Fruit fly (Drosophila melanogaster) whole organism, embryonic: ENCODE measurements around the gene CG6195.

Source experiments
- Atf6 ChIP-seq: fragments of 200-800 bp; sonication (Bioruptor generic); IDR thresholded peaks from 2 replicates; pipeline ENCODE4 v1.3.6; 2022; ENCODE audit warnings: missing biosample characterization, missing genetic modification characterization
- CG10565 ChIP-seq: fragments of 200-800 bp; sonication (Bioruptor generic); optimal IDR thresholded peaks from 3 replicates; lab custom pipeline; 2016; ENCODE audit warnings: missing biosample characterization, mild to moderate bottlenecking, missing genetic modification characterization
- CG11696 ChIP-seq: fragments of 200-800 bp; sonication (Bioruptor generic); IDR thresholded peaks from 2 replicates; pipeline ENCODE4 v1.3.6; 2022; ENCODE audit warnings: missing biosample characterization, missing genetic modification characterization
- CG15073 ChIP-seq: fragments of 200-800 bp; sonication (Bioruptor generic); optimal IDR thresholded peaks from 2 replicates; lab custom pipeline; 2016; ENCODE audit warnings: missing biosample characterization, missing genetic modification characterization
- CG15269 ChIP-seq: fragments of 200-800 bp; sonication (Bioruptor generic); optimal IDR thresholded peaks from 2 replicates; lab custom pipeline; 2018; ENCODE audit warnings: missing biosample characterization, mild to moderate bottlenecking, missing genetic modification characterization, moderate library complexity
- CG1529 ChIP-seq: fragments of 200-800 bp; sonication (Bioruptor generic); optimal IDR thresholded peaks from 3 replicates; lab custom pipeline; 2018; ENCODE audit warnings: missing biosample characterization, missing genetic modification characterization
- CG17612 ChIP-seq: fragments of 200-800 bp; sonication (Bioruptor generic); IDR thresholded peaks from 2 replicates; pipeline ENCODE4 v1.3.6; 2022; ENCODE audit warnings: missing biosample characterization, missing genetic modification characterization
- CG17802 ChIP-seq: fragments of 200-800 bp; sonication (Bioruptor generic); optimal IDR thresholded peaks from 2 replicates; lab custom pipeline; 2018; ENCODE audit warnings: missing biosample characterization, mild to moderate bottlenecking, missing genetic modification characterization, moderate library complexity
- CG18764 ChIP-seq: fragments of 200-800 bp; sonication (Bioruptor generic); optimal IDR thresholded peaks from 3 replicates; lab custom pipeline; 2016; ENCODE audit warnings: missing biosample characterization, missing genetic modification characterization
- CG2199 ChIP-seq: fragments of 200-800 bp; sonication (Bioruptor generic); IDR thresholded peaks from 3 replicates; pipeline ENCODE4 v1.3.6; 2022; ENCODE audit warnings: missing biosample characterization, missing genetic modification characterization
- CG34224 ChIP-seq: fragments of 200-800 bp; sonication (Bioruptor generic); IDR thresholded peaks from 3 replicates; pipeline ENCODE4 v1.3.6; 2022; ENCODE audit warnings: missing biosample characterization, missing genetic modification characterization; ENCODE audit not compliant: partially characterized antibody
- CG34422 ChIP-seq: fragments of 200-800 bp; sonication (Bioruptor generic); IDR thresholded peaks from 3 replicates; pipeline ENCODE4 v1.3.6; 2022; ENCODE audit warnings: missing biosample characterization, missing genetic modification characterization
- CG6791 ChIP-seq: fragments of 200-800 bp; sonication (Bioruptor generic); IDR thresholded peaks from 3 replicates; pipeline ENCODE4 v1.3.6; 2022; ENCODE audit warnings: missing biosample characterization, missing genetic modification characterization; ENCODE audit not compliant: partially characterized antibody
- CG6854 ChIP-seq: fragments of 200-800 bp; sonication (Bioruptor generic); optimal IDR thresholded peaks from 3 replicates; lab custom pipeline; 2017; ENCODE audit warnings: missing biosample characterization, mild to moderate bottlenecking, missing genetic modification characterization
- CG7271 ChIP-seq: fragments of 200-800 bp; sonication (Bioruptor generic); optimal IDR thresholded peaks from 2 replicates; lab custom pipeline; 2018; ENCODE audit warnings: missing biosample characterization, mild to moderate bottlenecking, missing genetic modification characterization, moderate library complexity
- CG7786 ChIP-seq: fragments of 200-800 bp; sonication (Bioruptor generic); optimal IDR thresholded peaks from 2 replicates; lab custom pipeline; 2016; ENCODE audit warnings: missing biosample characterization, missing genetic modification characterization
- CG7839 ChIP-seq: fragments of 200-800 bp; sonication (Bioruptor generic); optimal IDR thresholded peaks from 3 replicates; lab custom pipeline; 2018; ENCODE audit warnings: missing biosample characterization, mild to moderate bottlenecking, missing genetic modification characterization, moderate library complexity
- CG8924 ChIP-seq: fragments of 200-800 bp; optimal IDR thresholded peaks from 3 replicates; lab custom pipeline; 2019; ENCODE audit warnings: missing biosample characterization, mild to moderate bottlenecking, missing genetic modification characterization, moderate library complexity
- CG9876 ChIP-seq: fragments of 200-800 bp; sonication (Bioruptor generic); optimal IDR thresholded peaks from 2 replicates; lab custom pipeline; 2016; ENCODE audit warnings: missing biosample characterization, missing genetic modification characterization
- CrebB ChIP-seq: fragments of 200-800 bp; sonication (Bioruptor generic); optimal IDR thresholded peaks from 3 replicates; lab custom pipeline; 2018; ENCODE audit warnings: missing biosample characterization, mild to moderate bottlenecking, missing genetic modification characterization
- D19A ChIP-seq: fragments of 200-800 bp; optimal IDR thresholded peaks from 3 replicates; lab custom pipeline; 2019; ENCODE audit warnings: missing biosample characterization, mild to moderate bottlenecking, missing genetic modification characterization, moderate library complexity
- Doc2 ChIP-seq: fragments of 200-800 bp; sonication (Bioruptor generic); IDR thresholded peaks from 2 replicates; pipeline ENCODE4 v1.3.6; 2022; ENCODE audit warnings: missing biosample characterization, missing genetic modification characterization
- Drgx ChIP-seq: fragments of 200-800 bp; sonication (Bioruptor generic); IDR thresholded peaks from 2 replicates; pipeline ENCODE4 v1.3.6; 2022; ENCODE audit warnings: missing biosample characterization, missing genetic modification characterization
- Fer1 ChIP-seq: fragments of 200-800 bp; sonication (Bioruptor generic); optimal IDR thresholded peaks from 2 replicates; lab custom pipeline; 2017; ENCODE audit warnings: missing biosample characterization, mild to moderate bottlenecking, missing genetic modification characterization
- HLH4C ChIP-seq: fragments of 200-800 bp; sonication (Bioruptor generic); IDR thresholded peaks from 3 replicates; pipeline ENCODE4 v1.3.6; 2022; ENCODE audit warnings: missing biosample characterization, missing genetic modification characterization; ENCODE audit not compliant: partially characterized antibody
- Hmx ChIP-seq: fragments of 200-800 bp; sonication (Bioruptor generic); optimal IDR thresholded peaks from 2 replicates; lab custom pipeline; 2016; ENCODE audit warnings: missing biosample characterization, missing genetic modification characterization
- Lhr ChIP-seq: fragments of 200-800 bp; sonication (Bioruptor generic); optimal IDR thresholded peaks from 3 replicates; lab custom pipeline; 2017; ENCODE audit warnings: mild to moderate bottlenecking, missing biosample characterization, missing genetic modification reagents, missing genetic modification characterization
- NfI ChIP-seq: fragments of 200-800 bp; sonication (Bioruptor generic); optimal IDR thresholded peaks from 3 replicates; lab custom pipeline; 2018; ENCODE audit warnings: missing biosample characterization, mild to moderate bottlenecking, missing genetic modification characterization, moderate library complexity
- PHDP ChIP-seq: fragments of 200-800 bp; sonication (Bioruptor generic); optimal IDR thresholded peaks from 3 replicates; lab custom pipeline; 2018; ENCODE audit warnings: missing biosample characterization, mild to moderate bottlenecking, missing genetic modification characterization, moderate library complexity
- Sry-β ChIP-seq: fragments of 200-800 bp; sonication (Bioruptor generic); optimal IDR thresholded peaks from 2 replicates; lab custom pipeline; 2018; ENCODE audit warnings: missing biosample characterization, mild to moderate bottlenecking, missing genetic modification characterization, moderate library complexity
- amos ChIP-seq: fragments of 200-800 bp; sonication (Bioruptor generic); IDR thresholded peaks from 2 replicates; pipeline ENCODE4 v1.3.6; 2022; ENCODE audit warnings: missing biosample characterization, missing genetic modification characterization; ENCODE audit not compliant: partially characterized antibody
- bigmax ChIP-seq: fragments of 200-800 bp; sonication (Bioruptor generic); optimal IDR thresholded peaks from 2 replicates; lab custom pipeline; 2018; ENCODE audit warnings: missing biosample characterization, mild to moderate bottlenecking, missing genetic modification characterization
- cas ChIP-seq: fragments of 200-800 bp; sonication (Bioruptor generic); IDR thresholded peaks from 2 replicates; pipeline ENCODE4 v1.3.6; 2022; ENCODE audit warnings: missing biosample characterization, missing genetic modification characterization
- corto ChIP-seq: fragments of 200-800 bp; sonication (Bioruptor generic); optimal IDR thresholded peaks from 2 replicates; lab custom pipeline; 2016; ENCODE audit warnings: missing biosample characterization, mild to moderate bottlenecking, missing genetic modification characterization, moderate library complexity
- fru ChIP-seq: fragments of >200 bp; optimal IDR thresholded peaks from 2 replicates; lab custom pipeline; 2017
- gsb-n ChIP-seq: fragments of 200-800 bp; sonication (Bioruptor generic); optimal IDR thresholded peaks from 3 replicates; lab custom pipeline; 2018; ENCODE audit warnings: missing biosample characterization, mild to moderate bottlenecking, missing genetic modification characterization
- inv ChIP-seq: fragments of 200-800 bp; sonication (Bioruptor generic); IDR thresholded peaks from 2 replicates; pipeline ENCODE4 v1.3.6; 2022; ENCODE audit warnings: missing biosample characterization, missing genetic modification characterization; ENCODE audit not compliant: partially characterized antibody
- ken ChIP-seq: fragments of 200-800 bp; sonication (Bioruptor generic); IDR thresholded peaks from 3 replicates; pipeline ENCODE4 v1.3.6; 2022; ENCODE audit warnings: missing biosample characterization, missing genetic modification characterization
- p53 ChIP-seq: fragments of 200-800 bp; sonication (Bioruptor generic); optimal IDR thresholded peaks from 2 replicates; lab custom pipeline; 2016; ENCODE audit warnings: missing biosample characterization, missing genetic modification characterization
- prd ChIP-seq, 3 experiments: fragments of >200 bp in 2 of 3; fragments of 200-800 bp in 1 of 3; sonication (Bioruptor generic) in 1 of 3; optimal IDR thresholded peaks in 2 of 3; IDR thresholded peaks in 1 of 3; 2 replicates in 2 of 3; 3 replicates in 1 of 3; pipeline versions ENCODE4 v1.3.6 to Lab custom; 2017 to 2022; ENCODE audit warnings: missing biosample characterization in 1 of 3, missing genetic modification characterization in 1 of 3
- pzg ChIP-seq: fragments of 200-800 bp; sonication (Bioruptor generic); optimal IDR thresholded peaks from 3 replicates; lab custom pipeline; 2018; ENCODE audit warnings: missing biosample characterization, mild to moderate bottlenecking, missing genetic modification characterization, moderate library complexity
- repo ChIP-seq: fragments of 200-800 bp; sonication (Bioruptor generic); optimal IDR thresholded peaks from 2 replicates; lab custom pipeline; 2016; ENCODE audit warnings: missing biosample characterization, missing genetic modification characterization
- scrt ChIP-seq: fragments of 200-800 bp; sonication (Bioruptor generic); optimal IDR thresholded peaks from 2 replicates; lab custom pipeline; 2018; ENCODE audit warnings: missing biosample characterization, mild to moderate bottlenecking, missing genetic modification characterization, moderate library complexity
- sd ChIP-seq: fragments of 200-800 bp; sonication (Bioruptor generic); optimal IDR thresholded peaks from 3 replicates; lab custom pipeline; 2018; ENCODE audit warnings: missing biosample characterization, mild to moderate bottlenecking, missing genetic modification characterization, moderate library complexity
- sisA ChIP-seq: fragments of 200-800 bp; sonication (Bioruptor generic); IDR thresholded peaks from 2 replicates; pipeline ENCODE4 v1.3.6; 2022; ENCODE audit warnings: missing biosample characterization, missing genetic modification characterization
- slou ChIP-seq: fragments of 200-800 bp; sonication (Bioruptor generic); optimal IDR thresholded peaks from 3 replicates; lab custom pipeline; 2016; ENCODE audit warnings: missing biosample characterization, missing genetic modification characterization
- toy ChIP-seq: fragments of 200-800 bp; sonication (Bioruptor generic); IDR thresholded peaks from 2 replicates; pipeline ENCODE4 v1.3.6; 2022; ENCODE audit warnings: missing biosample characterization, missing genetic modification characterization
- trem ChIP-seq: fragments of 200-800 bp; optimal IDR thresholded peaks from 3 replicates; lab custom pipeline; 2019; ENCODE audit warnings: missing biosample characterization, mild to moderate bottlenecking, missing genetic modification characterization, moderate library complexity

CG6195 gene

DNA sequence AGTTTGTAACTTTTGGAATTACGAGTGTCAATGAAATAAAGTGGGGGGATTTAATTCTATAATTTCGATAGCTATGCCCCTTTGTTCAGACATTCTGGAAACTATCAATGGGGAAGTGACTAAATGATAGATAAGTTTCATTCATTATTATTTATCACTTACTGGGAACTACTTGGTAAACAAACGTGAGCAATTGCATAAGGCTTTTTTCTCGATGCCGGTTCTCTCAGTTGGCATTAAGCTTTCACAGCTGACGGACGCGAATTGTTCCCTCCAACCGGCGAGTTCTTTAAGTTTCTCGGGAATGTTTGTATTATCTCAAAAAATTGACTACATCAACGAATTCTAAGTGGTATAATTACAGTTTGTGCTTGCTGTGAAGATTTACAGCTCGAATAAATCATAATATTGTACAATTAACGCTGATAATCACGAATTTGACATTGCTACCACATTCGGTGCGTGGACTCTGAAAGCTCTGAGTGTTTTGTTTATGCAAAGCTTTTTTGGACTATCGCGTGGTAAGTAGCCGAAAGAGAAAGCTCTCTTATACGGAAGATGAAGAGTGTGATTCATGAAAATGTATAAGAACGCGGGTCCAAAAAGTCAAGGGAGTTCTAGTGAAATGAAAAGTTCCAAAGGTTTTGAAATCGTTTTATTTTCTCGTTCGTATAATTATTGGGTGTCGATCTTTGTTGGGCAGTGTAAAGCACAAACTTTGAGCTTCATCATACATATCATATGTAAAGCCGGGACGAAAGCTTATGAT, 23.2 kb upstream of the CG6195 start, which contains the start of gene Naam (continued):
- TF ChIP-seq sd (tag; lab: Kevin White, UChicago) (peak; percentile 75), CG6854 (GFP tag; lab: Kevin White, UChicago) (peak; percentile 82), Hmx (GFP tag; lab: Kevin White, UChicago) (peak; percentile 45), CG34224 (no peak), CG15269 (peak; percentile 76), p53 (GFP tag; lab: Kevin White, UChicago) (peak; percentile 55), repo (GFP tag; lab: Kevin White, UChicago) (peak; percentile 60), CG17802 (tag; lab: Kevin White, UChicago) (peak; percentile 41), gsb-n (tag; lab: Kevin White, UChicago) (peak; percentile 23), pzg (GFP tag; lab: Kevin White, UChicago) (peak; percentile 21), prd (optimal IDR thresholded peaks at IDR 0.05; lab: Kevin White, UChicago) (no peak), prd (GFP tag; IDR thresholded peaks at IDR 0.05; lab: Robert Waterston, UW) (peak; percentile 70), sisA (peak; percentile 58), Atf6 (GFP tag; lab: Robert Waterston, UW) (peak; percentile 86), Doc2 (no peak), CG18764 (GFP tag; lab: Kevin White, UChicago) (peak; percentile 13), CG1529 (GFP tag; lab: Kevin White, UChicago) (peak; percentile 30), toy (GFP tag; lab: Robert Waterston, UW) (no peak), cas (GFP tag; lab: Robert Waterston, UW) (0 out of 2 replicates have a peak, but pooled peaks have one; percentile 33), ken (0 out of 3 replicates have a peak, but pooled peaks have one; percentile 49), CG7271 (tag; lab: Kevin White, UChicago) (no peak), CG9876 (GFP tag; lab: Kevin White, UChicago) (peak; percentile 32), CG15073 (GFP tag; lab: Kevin White, UChicago) (no peak), trem (tag; lab: Kevin White, UChicago) (peak; percentile 35), CG2199 (GFP tag; lab: Robert Waterston, UW) (no peak), inv (GFP tag; lab: Robert Waterston, UW) (no peak), CG7786 (GFP tag; lab: Kevin White, UChicago) (peak; percentile 85), CG6791 (GFP tag; lab: Robert Waterston, UW) (no peak), CG8924 (peak; percentile 73), bigmax (GFP tag; lab: Kevin White, UChicago) (no peak), NfI (GFP tag; lab: Kevin White, UChicago) (peak; percentile 86), slou (no peak), HLH4C (GFP tag; lab: Robert Waterston, UW) (no peak), corto (peak; percentile 23), CrebB (tag; lab: Kevin White, UChicago) (peak; percentile 31), Drgx (GFP tag; lab: Robert Waterston, UW) (peak; percentile 85), Lhr (GFP tag; lab: Kevin White, UChicago) (peak; percentile 8), scrt (GFP tag; lab: Kevin White, UChicago) (peak; percentile 80), CG34422 (GFP tag; lab: Robert Waterston, UW) (peak; percentile 69; the same call in 2 of the 3 replicates), amos (GFP tag; lab: Robert Waterston, UW) (no peak), CG7839 (peak; percentile 79), CG10565 (no peak), Fer1 (GFP tag; lab: Kevin White, UChicago) (peak; percentile 86), fru (lab: Kevin White, UChicago) (no peak), PHDP (tag; lab: Kevin White, UChicago) (peak; percentile 89), CG17612 (0 out of 2 replicates have a peak, but pooled peaks have one; percentile 32), D19A (tag; lab: Kevin White, UChicago) (peak; percentile 50), CG11696 (peak; percentile 70; the same call in 1 of the 2 replicates), Sry-β (GFP tag; lab: Kevin White, UChicago) (no peak)
